Fruit fly (Drosophila melanogaster) whole organism, wandering third instar larva: Measurements from ENCODE around the gene Tti1.

ENCODE experiments used
- Sp1 ChIP-seq: fragments of 200-800 bp; sonication (Bioruptor generic); optimal IDR thresholded peaks from 3 replicates; lab custom pipeline; 2019; ENCODE audit warnings: missing biosample characterization, mild to moderate bottlenecking, missing genetic modification characterization, moderate library complexity
- dmrt93B ChIP-seq: fragments of 200-800 bp; sonication (Bioruptor generic); optimal IDR thresholded peaks from 2 replicates; lab custom pipeline; 2018; ENCODE audit warnings: missing biosample characterization, mild to moderate bottlenecking, missing genetic modification characterization
- foxo ChIP-seq, 2 experiments: fragments of 200-800 bp; sonication (Bioruptor generic); optimal IDR thresholded peaks; 2 replicates in 1 of 2; 3 replicates in 1 of 2; lab custom pipeline; 2016 to 2017; ENCODE audit warnings: missing biosample characterization in 2 of 2, missing genetic modification characterization in 2 of 2
- h ChIP-seq: fragments of 200-800 bp; sonication (Bioruptor generic); optimal IDR thresholded peaks from 3 replicates; lab custom pipeline; 2016; ENCODE audit warnings: missing biosample characterization, mild to moderate bottlenecking, missing genetic modification characterization
- woc ChIP-seq: sonication (Bioruptor generic); optimal IDR thresholded peaks from 2 replicates; lab custom pipeline; 2016; ENCODE audit warnings: missing biosample characterization, mild to moderate bottlenecking, missing genetic modification characterization

- TF ChIP-seq Sp1 (GFP tag; lab: Kevin White, UChicago) (peak; percentile 50), h (GFP tag; lab: Kevin White, UChicago) (peak; percentile 84), foxo (GFP tag; optimal IDR thresholded peaks at IDR 0.05; lab: Kevin White, UChicago) (peak in 1 of 2 experiments; percentile 84), woc (GFP tag; lab: Kevin White, UChicago) (peak; percentile 60), dmrt93B (GFP tag; lab: Kevin White, UChicago) (no peak)
These were observed 13.4 kb upstream of the Tti1 start, which contains the start of gene Naa80 for dm6 chr3R:9767620-9768592.
